Worm (Caenorhabditis elegans) whole organism, L1 larva: ENCODE data around the gene T19H12.12.

Source experiments
- aha-1 ChIP-seq: fragments of 150-350 bp; optimal IDR thresholded peaks from 2 replicates; lab custom pipeline; 2014; ENCODE audit warnings: missing biosample characterization, missing genetic modification characterization
- ama-1 ChIP-seq: fragments of 150-350 bp; optimal IDR thresholded peaks from 2 replicates; lab custom pipeline; 2014
- ceh-82 ChIP-seq, 3 experiments: fragments of 150-350 bp in 1 of 3; sonication (generic microtip) in 2 of 3; optimal IDR thresholded peaks; 2 replicates each; lab custom pipeline; 2014 to 2017; ENCODE audit warnings: missing biosample characterization in 3 of 3, missing genetic modification characterization in 3 of 3
- egl-27 ChIP-seq, 2 experiments: fragments of 150-350 bp in 1 of 2; sonication (generic microtip); optimal IDR thresholded peaks; 3 replicates each; lab custom pipeline; 2017 to 2018; ENCODE audit warnings: missing biosample characterization in 2 of 2, missing genetic modification characterization in 2 of 2, missing genetic modification reagents in 2 of 2
- elt-3 ChIP-seq, 6 experiments: fragments of 150-350 bp in 1 of 6; sonication (generic microtip); optimal IDR thresholded peaks; 2 replicates each; lab custom pipeline; 2017 to 2018; ENCODE audit warnings: missing biosample characterization in 6 of 6, missing genetic modification characterization in 6 of 6, inconsistent platforms in 1 of 6
- isw-1 ChIP-seq: fragments of 200-800 bp; sonication (Bioruptor generic); IDR thresholded peaks from 2 replicates; pipeline ENCODE4 v1.3.6; 2022; ENCODE audit warnings: missing genetic modification characterization, missing compliant biosample characterization
- nhr-237 ChIP-seq: fragments of 150-350 bp; optimal IDR thresholded peaks from 2 replicates; lab custom pipeline; 2014; ENCODE audit warnings: missing biosample characterization, missing genetic modification characterization
- skn-1 ChIP-seq: fragments of 150-350 bp; optimal IDR thresholded peaks from 2 replicates; lab custom pipeline; 2014; ENCODE audit warnings: missing biosample characterization, missing genetic modification characterization
- unc-130 ChIP-seq: fragments of 150-350 bp; optimal IDR thresholded peaks from 2 replicates; lab custom pipeline; 2017; ENCODE audit warnings: missing biosample characterization, missing genetic modification characterization, inconsistent platforms
- ztf-11 ChIP-seq, 2 experiments: sonication (generic microtip); optimal IDR thresholded peaks; 2 replicates each; lab custom pipeline; 2016 to 2017; ENCODE audit warnings: missing genetic modification characterization in 2 of 2, missing biosample characterization in 1 of 2, missing compliant biosample characterization in 1 of 2

- TF ChIP-seq aha-1 (tag; lab: Kevin White, UChicago), result no peak
- TF ChIP-seq ztf-11 (tag; optimal IDR thresholded peaks at IDR 0.05; lab: Kevin White, UChicago), result no peak
- TF ChIP-seq isw-1 (GFP tag; lab: Robert Waterston, UW), result no peak
- no peak for TF ChIP-seq elt-3 (tag; optimal IDR thresholded peaks at IDR 0.05; lab: Kevin White, UChicago)
- TF ChIP-seq nhr-237 (tag; lab: Kevin White, UChicago), result no peak
- no peak for TF ChIP-seq skn-1 (tag; lab: Kevin White, UChicago)
- TF ChIP-seq unc-130 (tag; lab: Kevin White, UChicago), result no peak
- TF ChIP-seq ama-1, result no peak
- no peak for TF ChIP-seq egl-27 (tag; optimal IDR thresholded peaks at IDR 0.05; lab: Kevin White, UChicago)
- no peak for TF ChIP-seq ceh-82 (tag; optimal IDR thresholded peaks at IDR 0.05; lab: Kevin White, UChicago)
Observed at ce11 chrV:4857561-4857960, 27.0 kb upstream of the T19H12.12 start.
